Worm (Caenorhabditis elegans) whole organism, young adult: ENCODE measurements around the gene srd-21.

Source experiments
- B0261.1 ChIP-seq: sonication (generic microtip); optimal IDR thresholded peaks from 2 replicates; lab custom pipeline; 2016; ENCODE audit warnings: mild to moderate bottlenecking, missing genetic modification characterization, moderate library complexity, missing compliant biosample characterization
- C06A6.2 ChIP-seq: fragments of 200-800 bp; sonication (Bioruptor generic); conservative IDR thresholded peaks from 2 replicates; pipeline ENCODE4 v1.3.6; 2022; ENCODE audit warnings: missing genetic modification characterization, missing compliant biosample characterization
- C17E4.6 ChIP-seq: fragments of 200-800 bp; sonication (Bioruptor generic); IDR thresholded peaks from 2 replicates; pipeline ENCODE4 v1.3.6; 2022; ENCODE audit warnings: missing genetic modification reagents, missing genetic modification characterization, missing compliant biosample characterization
- F39B2.1 ChIP-seq: fragments of 200-800 bp; sonication (Bioruptor generic); IDR thresholded peaks from 2 replicates; pipeline ENCODE4 v1.3.6; 2022; ENCODE audit warnings: missing genetic modification reagents, missing genetic modification characterization, missing compliant biosample characterization
- F57A8.1 ChIP-seq: fragments of 200-800 bp; sonication (Bioruptor generic); optimal IDR thresholded peaks from 2 replicates; lab custom pipeline; 2018; ENCODE audit warnings: mild to moderate bottlenecking, missing genetic modification characterization, moderate library complexity, missing compliant biosample characterization
- F57C9.4 ChIP-seq: sonication (generic microtip); optimal IDR thresholded peaks from 2 replicates; lab custom pipeline; 2017; ENCODE audit warnings: mild to moderate bottlenecking, missing genetic modification characterization, missing compliant biosample characterization
- K11D2.4 ChIP-seq: fragments of 200-800 bp; sonication (Bioruptor generic); IDR thresholded peaks from 2 replicates; pipeline ENCODE4 v1.3.6; 2022; ENCODE audit warnings: missing genetic modification reagents, missing genetic modification characterization, missing compliant biosample characterization
- K12H6.12 ChIP-seq: fragments of 200-800 bp; sonication (Bioruptor generic); optimal IDR thresholded peaks from 2 replicates; lab custom pipeline; 2018; ENCODE audit warnings: mild to moderate bottlenecking, missing genetic modification characterization, missing compliant biosample characterization
- T07F8.4 ChIP-seq: sonication (generic microtip); optimal IDR thresholded peaks from 2 replicates; lab custom pipeline; 2016; ENCODE audit warnings: mild to moderate bottlenecking, missing genetic modification characterization, moderate library complexity, missing compliant biosample characterization
- Y53F4B.3 ChIP-seq: fragments of 200-800 bp; sonication (Bioruptor generic); IDR thresholded peaks from 2 replicates; pipeline ENCODE4 v1.3.6; 2022; ENCODE audit warnings: missing genetic modification reagents, missing genetic modification characterization, missing compliant biosample characterization
- Y56A3A.18 ChIP-seq: fragments of 200-800 bp; sonication (Bioruptor generic); IDR thresholded peaks from 2 replicates; pipeline ENCODE4 v1.3.6; 2022; ENCODE audit warnings: missing genetic modification reagents, missing genetic modification characterization, missing compliant biosample characterization
- Y79H2A.3 ChIP-seq: fragments of 200-800 bp; sonication (Bioruptor generic); conservative IDR thresholded peaks from 2 replicates; pipeline ENCODE4 v1.3.6; 2022; ENCODE audit warnings: missing genetic modification reagents, missing genetic modification characterization, missing compliant biosample characterization
- aptf-2 ChIP-seq: fragments of 200-800 bp; sonication (Bioruptor generic); conservative IDR thresholded peaks from 2 replicates; pipeline ENCODE4 v1.3.6; 2022; ENCODE audit warnings: missing genetic modification reagents, missing genetic modification characterization, missing compliant biosample characterization
- atf-7 ChIP-seq: sonication (generic microtip); optimal IDR thresholded peaks from 2 replicates; lab custom pipeline; 2017; ENCODE audit warnings: mild to moderate bottlenecking, missing genetic modification characterization, missing compliant biosample characterization
- attf-3 ChIP-seq: fragments of 200-800 bp; sonication (Bioruptor generic); conservative IDR thresholded peaks from 2 replicates; pipeline ENCODE4 v1.3.6; 2022; ENCODE audit warnings: missing genetic modification reagents, missing genetic modification characterization, missing compliant biosample characterization
- attf-6 ChIP-seq: fragments of 200-800 bp; sonication (Bioruptor generic); IDR thresholded peaks from 2 replicates; pipeline ENCODE4 v1.3.6; 2022; ENCODE audit warnings: missing genetic modification reagents, missing genetic modification characterization, missing compliant biosample characterization
- bed-1 ChIP-seq: fragments of 200-800 bp; sonication (Bioruptor generic); IDR thresholded peaks from 2 replicates; pipeline ENCODE4 v1.3.6; 2022; ENCODE audit warnings: missing genetic modification reagents, missing genetic modification characterization, missing compliant biosample characterization
- ceh-100 ChIP-seq: fragments of 200-800 bp; sonication (Bioruptor generic); IDR thresholded peaks from 2 replicates; pipeline ENCODE4 v1.3.6; 2022; ENCODE audit warnings: missing genetic modification reagents, missing genetic modification characterization, missing compliant biosample characterization
- ceh-58 ChIP-seq: fragments of 200-800 bp; sonication (Bioruptor generic); IDR thresholded peaks from 2 replicates; pipeline ENCODE4 v1.3.6; 2022; ENCODE audit warnings: missing genetic modification characterization, missing compliant biosample characterization
- dpl-1 ChIP-seq: fragments of 150-350 bp; optimal IDR thresholded peaks from 2 replicates; lab custom pipeline; 2014; ENCODE audit warnings: missing biosample characterization, missing genetic modification reagents, missing genetic modification characterization
- egl-44 ChIP-seq: fragments of 200-800 bp; sonication (Bioruptor generic); IDR thresholded peaks from 2 replicates; pipeline ENCODE4 v1.3.6; 2022; ENCODE audit warnings: missing genetic modification reagents, missing genetic modification characterization, missing compliant biosample characterization
- egrh-3 ChIP-seq: fragments of 200-800 bp; sonication (Bioruptor generic); IDR thresholded peaks from 2 replicates; pipeline ENCODE4 v1.3.6; 2022; ENCODE audit warnings: missing genetic modification reagents, missing genetic modification characterization, missing compliant biosample characterization
- ekl-4 ChIP-seq: fragments of 200-800 bp; sonication (Bioruptor generic); IDR thresholded peaks from 2 replicates; pipeline ENCODE4 v1.3.6; 2022; ENCODE audit warnings: missing genetic modification reagents, missing genetic modification characterization, missing compliant biosample characterization
- gei-17 ChIP-seq: fragments of 200-800 bp; sonication (Bioruptor generic); optimal IDR thresholded peaks from 2 replicates; lab custom pipeline; 2018; ENCODE audit warnings: mild to moderate bottlenecking, missing genetic modification characterization, missing compliant biosample characterization
- lag-1 ChIP-seq: fragments of 200-800 bp; sonication (Bioruptor generic); IDR thresholded peaks from 2 replicates; pipeline ENCODE4 v1.3.6; 2022; ENCODE audit warnings: missing genetic modification reagents, missing genetic modification characterization, missing compliant biosample characterization
- lin-40 ChIP-seq: sonication (generic microtip); optimal IDR thresholded peaks from 2 replicates; lab custom pipeline; 2016; ENCODE audit warnings: missing genetic modification characterization, mild to moderate bottlenecking, missing compliant biosample characterization, missing genotype, missing genetic modification reagents
- lsy-27 ChIP-seq: sonication (generic microtip); optimal IDR thresholded peaks from 2 replicates; lab custom pipeline; 2017; ENCODE audit warnings: missing genetic modification characterization, mild to moderate bottlenecking, missing compliant biosample characterization, antibody characterized with exemption, missing genotype, borderline replicate concordance; ENCODE audit not compliant: insufficient read depth
- madf-10 ChIP-seq: sonication (generic microtip); optimal IDR thresholded peaks from 2 replicates; lab custom pipeline; 2016; ENCODE audit warnings: mild to moderate bottlenecking, missing genetic modification characterization, missing compliant biosample characterization
- madf-3 ChIP-seq: fragments of 200-800 bp; sonication (Bioruptor generic); IDR thresholded peaks from 2 replicates; pipeline ENCODE4 v1.3.6; 2022; ENCODE audit warnings: missing genetic modification reagents, missing genetic modification characterization, missing compliant biosample characterization
- madf-6 ChIP-seq: fragments of 200-800 bp; sonication (Bioruptor generic); IDR thresholded peaks from 2 replicates; pipeline ENCODE4 v1.3.6; 2022; ENCODE audit warnings: missing genetic modification reagents, missing genetic modification characterization, missing compliant biosample characterization
- mes-4 ChIP-seq: sonication (generic microtip); optimal IDR thresholded peaks from 2 replicates; lab custom pipeline; 2016; ENCODE audit warnings: missing genotype, missing genetic modification characterization, missing compliant biosample characterization
- mxl-1 ChIP-seq: sonication (generic microtip); optimal IDR thresholded peaks from 2 replicates; lab custom pipeline; 2016; ENCODE audit warnings: missing genetic modification characterization, missing compliant biosample characterization
- nfya-2 ChIP-seq: fragments of 200-800 bp; sonication (Bioruptor generic); IDR thresholded peaks from 2 replicates; pipeline ENCODE4 v1.3.6; 2022; ENCODE audit warnings: missing genetic modification reagents, missing genetic modification characterization, missing compliant biosample characterization
- nhr-179 ChIP-seq: sonication (generic microtip); optimal IDR thresholded peaks from 2 replicates; lab custom pipeline; 2016; ENCODE audit warnings: mild to moderate bottlenecking, missing genetic modification characterization, missing compliant biosample characterization
- rcor-1 ChIP-seq: fragments of 200-800 bp; sonication (Bioruptor generic); IDR thresholded peaks from 2 replicates; pipeline ENCODE4 v1.3.6; 2022; ENCODE audit warnings: missing genetic modification reagents, missing genetic modification characterization, missing compliant biosample characterization
- rec-8 ChIP-seq, 2 experiments: sonication (generic microtip); optimal IDR thresholded peaks; 2 replicates each; lab custom pipeline; 2016; ENCODE audit warnings: mild to moderate bottlenecking in 2 of 2, missing genetic modification characterization in 2 of 2, missing genetic modification reagents in 2 of 2, missing genotype in 2 of 2, missing biosample characterization in 1 of 2, missing compliant biosample characterization in 1 of 2, moderate library complexity in 1 of 2
- repo-1 ChIP-seq: sonication (generic microtip); optimal IDR thresholded peaks from 2 replicates; lab custom pipeline; 2017; ENCODE audit warnings: mild to moderate bottlenecking, missing genetic modification characterization, missing compliant biosample characterization
- sdz-38 ChIP-seq: sonication (generic microtip); optimal IDR thresholded peaks from 2 replicates; lab custom pipeline; 2016; ENCODE audit warnings: missing genotype, missing genetic modification characterization, missing compliant biosample characterization
- sea-2 ChIP-seq: fragments of 200-800 bp; sonication (Bioruptor generic); IDR thresholded peaks from 2 replicates; pipeline ENCODE4 v1.3.6; 2022; ENCODE audit warnings: missing genetic modification characterization, missing compliant biosample characterization
- snpc-3.4 ChIP-seq: sonication (generic microtip); optimal IDR thresholded peaks from 2 replicates; lab custom pipeline; 2017; ENCODE audit warnings: missing genetic modification characterization, mild to moderate bottlenecking, missing compliant biosample characterization, antibody characterized with exemption, moderate library complexity, missing genotype, missing genetic modification reagents
- sptf-2 ChIP-seq: fragments of 200-800 bp; sonication (Bioruptor generic); optimal IDR thresholded peaks from 2 replicates; lab custom pipeline; 2018; ENCODE audit warnings: mild to moderate bottlenecking, missing genetic modification characterization, missing compliant biosample characterization
- tbx-9 ChIP-seq: sonication (generic microtip); optimal IDR thresholded peaks from 2 replicates; lab custom pipeline; 2016; ENCODE audit warnings: borderline replicate concordance, missing genetic modification characterization, inconsistent platforms, missing compliant biosample characterization
- unc-62 ChIP-seq: fragments of 150-350 bp; optimal IDR thresholded peaks from 2 replicates; lab custom pipeline; 2014; ENCODE audit warnings: missing biosample characterization, missing genetic modification reagents, missing genetic modification characterization
- zim-3 ChIP-seq: sonication (generic microtip); optimal IDR thresholded peaks from 2 replicates; lab custom pipeline; 2017; ENCODE audit warnings: mild to moderate bottlenecking, missing genetic modification characterization, moderate library complexity, missing compliant biosample characterization
- ztf-18 ChIP-seq: sonication (generic microtip); optimal IDR thresholded peaks from 2 replicates; lab custom pipeline; 2016; ENCODE audit warnings: missing genotype, mild to moderate bottlenecking, missing genetic modification characterization, missing compliant biosample characterization

srd-21 gene

DNA sequence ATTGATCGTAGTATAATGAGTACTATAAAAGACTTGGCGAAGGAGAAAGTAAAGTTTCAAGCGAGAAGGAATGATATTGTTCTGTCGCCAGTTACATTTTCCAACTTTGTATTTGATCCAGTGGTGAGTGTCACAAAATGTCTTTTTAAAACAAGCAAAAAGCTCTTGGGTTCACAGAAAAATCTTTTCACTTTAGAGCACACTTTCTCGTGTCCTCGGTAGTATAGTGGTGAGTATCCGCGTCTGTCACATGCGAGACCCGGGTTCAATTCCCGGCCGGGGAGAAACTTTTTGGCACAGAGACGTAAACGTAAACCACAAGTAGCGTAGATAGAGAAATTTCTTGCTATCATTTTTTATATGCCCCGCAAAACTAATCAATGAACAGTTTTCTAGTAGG is 10.7 kb downstream of the srd-21 start (continued):
- TF ChIP-seq rec-8 (tag; optimal IDR thresholded peaks at IDR 0.05; lab: Kevin White, UChicago) = peak in 1 of 2 experiments; percentile 31
- no peak for TF ChIP-seq gei-17 (GFP tag; lab: Kevin White, UChicago)
- no peak for TF ChIP-seq lin-40 (tag; lab: Kevin White, UChicago)
- no peak for TF ChIP-seq aptf-2
- TF ChIP-seq C17E4.6 = no peak
- TF ChIP-seq madf-10 = peak; percentile 8
- no peak for TF ChIP-seq madf-3 (GFP tag; lab: Robert Waterston, UW)
- no peak for TF ChIP-seq K11D2.4 (GFP tag; lab: Robert Waterston, UW)
- TF ChIP-seq Y79H2A.3 (GFP tag; lab: Robert Waterston, UW) = no peak
- TF ChIP-seq madf-6 = peak; percentile 45; the same call in 1 of the 2 replicates
- TF ChIP-seq F57C9.4 = no peak
- no peak for TF ChIP-seq rcor-1 (GFP tag; lab: Robert Waterston, UW)
- TF ChIP-seq ekl-4 = no peak
- TF ChIP-seq snpc-3.4 (tag; lab: Kevin White, UChicago) = peak; percentile 39
- no peak for TF ChIP-seq sea-2
- TF ChIP-seq unc-62 = no peak
- no peak for TF ChIP-seq Y53F4B.3 (GFP tag; lab: Robert Waterston, UW)
- TF ChIP-seq F39B2.1 (GFP tag; lab: Robert Waterston, UW) = no peak
- TF ChIP-seq nfya-2 (GFP tag; lab: Robert Waterston, UW) = no peak
- no peak for TF ChIP-seq egl-44 (GFP tag; lab: Robert Waterston, UW)
- TF ChIP-seq dpl-1 (GFP tag; lab: Kevin White, UChicago) = no peak
- TF ChIP-seq attf-3 (GFP tag; lab: Robert Waterston, UW) = no peak
- TF ChIP-seq ceh-58 = no peak
- no peak for TF ChIP-seq tbx-9 (tag; lab: Kevin White, UChicago)
- TF ChIP-seq lag-1 (GFP tag; lab: Robert Waterston, UW) = no peak
- no peak for TF ChIP-seq egrh-3 (GFP tag; lab: Robert Waterston, UW)
- no peak for TF ChIP-seq zim-3
- TF ChIP-seq C06A6.2 (GFP tag; lab: Robert Waterston, UW) = no peak
- no peak for TF ChIP-seq sdz-38 (tag; lab: Kevin White, UChicago)
- no peak for TF ChIP-seq bed-1 (GFP tag; lab: Robert Waterston, UW)
- no peak for TF ChIP-seq nhr-179 (tag; lab: Kevin White, UChicago)
- TF ChIP-seq K12H6.12 (tag; lab: Kevin White, UChicago) = no peak
- no peak for TF ChIP-seq T07F8.4 (tag; lab: Kevin White, UChicago)
- TF ChIP-seq attf-6 = peak; percentile 83
- no peak for TF ChIP-seq F57A8.1 (GFP tag; lab: Kevin White, UChicago)
- peak; percentile 79 for TF ChIP-seq B0261.1 (tag; lab: Kevin White, UChicago)
- TF ChIP-seq ztf-18 (tag; lab: Kevin White, UChicago) = peak; percentile 46

DNA sequence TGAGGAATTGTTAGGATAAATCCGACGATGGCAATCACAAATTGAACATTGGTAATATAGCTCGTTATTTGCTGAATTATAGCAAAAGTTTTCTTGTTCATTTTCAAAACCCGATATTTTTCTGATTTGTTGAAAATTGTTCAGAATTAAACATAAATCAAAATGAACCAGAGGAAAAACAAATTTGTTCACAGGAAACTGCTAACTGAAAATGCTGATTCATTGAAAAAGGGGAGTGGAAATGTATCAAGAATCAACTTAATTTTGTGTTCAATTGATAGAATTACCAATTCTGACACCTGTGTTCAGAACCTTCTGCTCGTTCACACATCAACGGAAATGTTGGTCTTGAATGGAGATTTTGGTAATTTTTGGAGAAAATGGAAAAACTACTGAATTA is 13.9 kb downstream of the srd-21 start, which contains the start of gene srw-77:
Gene srw-77, minus strand, starts transcription at position 101 of the 400 bp plus-strand sequence.
- no peak for TF ChIP-seq atf-7 (tag; lab: Kevin White, UChicago)
- TF ChIP-seq C17E4.6 = no peak
- TF ChIP-seq mes-4 = no peak
- no peak for TF ChIP-seq tbx-9 (tag; lab: Kevin White, UChicago)
- no peak for TF ChIP-seq lsy-27 (tag; lab: Kevin White, UChicago)
- TF ChIP-seq repo-1 (tag; lab: Kevin White, UChicago) = no peak
- no peak for TF ChIP-seq ceh-100 (GFP tag; lab: Robert Waterston, UW)
- no peak for TF ChIP-seq Y56A3A.18 (GFP tag; lab: Robert Waterston, UW)
- no peak for TF ChIP-seq sptf-2
- no peak for TF ChIP-seq Y79H2A.3 (GFP tag; lab: Robert Waterston, UW)
- no peak for TF ChIP-seq mxl-1 (tag; lab: Kevin White, UChicago)
- TF ChIP-seq, all 124 proteins: peak for 0
